Worm (Caenorhabditis elegans): ENCODE results near the gene Y62E10A.23.

DNA sequence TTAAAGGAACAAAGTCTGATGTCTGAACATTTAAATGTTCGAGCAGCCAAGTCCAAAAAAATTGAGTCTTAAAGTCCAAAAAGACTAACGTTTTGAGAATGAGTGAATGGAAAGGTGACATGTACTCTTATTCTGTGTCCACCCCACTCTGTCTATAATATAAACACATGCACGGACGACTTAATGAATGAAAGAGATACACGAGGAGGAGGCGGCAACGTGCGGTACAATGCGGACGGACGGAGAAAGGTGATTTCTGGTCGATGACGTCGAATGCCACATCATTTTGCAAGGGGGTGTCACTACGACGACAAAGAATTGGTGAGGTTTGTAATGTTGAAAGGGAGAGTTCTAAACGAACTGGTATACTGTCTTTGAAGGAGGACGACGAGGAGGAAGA lies 8.6 kb downstream of the Y62E10A.23 start:
- no peak for TF ChIP-seq unc-3 (GFP tag; conservative IDR thresholded peaks at IDR 0.05)
- TF ChIP-seq unc-3 (tag; optimal IDR thresholded peaks at IDR 0.05): no peak
- no peak for TF ChIP-seq pha-2 (tag; optimal IDR thresholded peaks at IDR 0.05)
- no peak for TF ChIP-seq C38D4.7 (GFP tag; optimal IDR thresholded peaks at IDR 0.05)
- no peak for TF ChIP-seq pqm-1 (tag; optimal IDR thresholded peaks at IDR 0.05)
- no peak for TF ChIP-seq ztf-16 (tag; optimal IDR thresholded peaks at IDR 0.05)
- TF ChIP-seq pag-3 (tag; optimal IDR thresholded peaks at IDR 0.05; ENCODE audit: borderline replicate concordance): no peak
- no peak for TF ChIP-seq C08G9.2 (tag; optimal IDR thresholded peaks at IDR 0.05)
- no peak for TF ChIP-seq ceh-6 (GFP tag; optimal IDR thresholded peaks at IDR 0.05)
